Fruit fly (Drosophila melanogaster) whole organism, pupa: Measurements from ENCODE around the gene NHP2.

Experiments
- CG10348 ChIP-seq: fragments of 200-800 bp; sonication (Bioruptor generic); IDR thresholded peaks from 2 replicates; pipeline ENCODE4 v1.3.6; 2022; ENCODE audit warnings: missing biosample characterization, missing genetic modification characterization
- CG12605 ChIP-seq: fragments of 200-800 bp; sonication (Bioruptor generic); IDR thresholded peaks from 2 replicates; pipeline ENCODE4 v1.3.6; 2022; ENCODE audit warnings: missing biosample characterization, missing genetic modification characterization
- CG13204 ChIP-seq: fragments of 200-800 bp; sonication (Bioruptor generic); optimal IDR thresholded peaks from 2 replicates; lab custom pipeline; 2018; ENCODE audit warnings: missing biosample characterization, mild to moderate bottlenecking, missing genetic modification characterization, moderate library complexity
- CG14655 ChIP-seq: fragments of 200-800 bp; sonication (Bioruptor generic); optimal IDR thresholded peaks from 3 replicates; lab custom pipeline; 2017; ENCODE audit warnings: mild to moderate bottlenecking, missing biosample characterization, missing genetic modification reagents, missing genetic modification characterization
- CG15710 ChIP-seq: fragments of 200-800 bp; sonication (Bioruptor generic); optimal IDR thresholded peaks from 2 replicates; lab custom pipeline; 2018; ENCODE audit warnings: missing biosample characterization, mild to moderate bottlenecking, missing genetic modification characterization, moderate library complexity
- CG17806 ChIP-seq: fragments of 200-800 bp; sonication (Bioruptor generic); optimal IDR thresholded peaks from 2 replicates; lab custom pipeline; 2018; ENCODE audit warnings: missing biosample characterization, mild to moderate bottlenecking, missing genetic modification characterization, moderate library complexity
- CG32121 ChIP-seq: fragments of 200-800 bp; sonication (Bioruptor generic); IDR thresholded peaks from 2 replicates; pipeline ENCODE4 v1.3.6; 2022; ENCODE audit warnings: missing biosample characterization, missing genetic modification characterization
- CG34367 ChIP-seq: fragments of 200-800 bp; sonication (Bioruptor generic); optimal IDR thresholded peaks from 2 replicates; lab custom pipeline; 2018; ENCODE audit warnings: missing biosample characterization, mild to moderate bottlenecking, missing genetic modification characterization
- CG4496 ChIP-seq: fragments of 200-800 bp; sonication (Bioruptor generic); IDR thresholded peaks from 3 replicates; pipeline ENCODE4 v1.3.6; 2022; ENCODE audit warnings: missing biosample characterization, missing genetic modification characterization
- CG8159 ChIP-seq: fragments of 200-800 bp; sonication (Bioruptor generic); optimal IDR thresholded peaks from 3 replicates; lab custom pipeline; 2018; ENCODE audit warnings: missing biosample characterization, mild to moderate bottlenecking, missing genetic modification characterization, moderate library complexity
- CG8301 ChIP-seq: fragments of 200-800 bp; sonication (Bioruptor generic); optimal IDR thresholded peaks from 2 replicates; lab custom pipeline; 2018; ENCODE audit warnings: missing biosample characterization, mild to moderate bottlenecking, missing genetic modification characterization
- CG9948 ChIP-seq: fragments of 200-800 bp; sonication (Bioruptor generic); optimal IDR thresholded peaks from 2 replicates; lab custom pipeline; 2018; ENCODE audit warnings: missing biosample characterization, mild to moderate bottlenecking, missing genetic modification characterization, moderate library complexity
- D1 ChIP-seq: fragments of 200-800 bp; sonication (Bioruptor generic); optimal IDR thresholded peaks from 2 replicates; lab custom pipeline; 2018; ENCODE audit warnings: missing biosample characterization, mild to moderate bottlenecking, missing genetic modification characterization, moderate library complexity
- EcR ChIP-seq: fragments of 200-800 bp; sonication (Bioruptor generic); optimal IDR thresholded peaks from 3 replicates; lab custom pipeline; 2019; ENCODE audit warnings: missing biosample characterization, missing genetic modification characterization, mild to moderate bottlenecking, moderate library complexity, missing genetic modification reagents
- Ets98B ChIP-seq: fragments of 200-800 bp; sonication (Bioruptor generic); IDR thresholded peaks from 2 replicates; pipeline ENCODE4 v1.3.6; 2022; ENCODE audit warnings: missing biosample characterization, missing genetic modification characterization
- Pif1A ChIP-seq: fragments of 200-800 bp; sonication (Bioruptor generic); optimal IDR thresholded peaks from 3 replicates; lab custom pipeline; 2016; ENCODE audit warnings: missing biosample characterization, missing genetic modification characterization
- Pif1B ChIP-seq: fragments of 200-800 bp; sonication (Bioruptor generic); optimal IDR thresholded peaks from 3 replicates; lab custom pipeline; 2016; ENCODE audit warnings: missing biosample characterization, missing genetic modification characterization
- Snoo ChIP-seq: fragments of 200-800 bp; sonication (Bioruptor generic); optimal IDR thresholded peaks from 3 replicates; lab custom pipeline; 2017; ENCODE audit warnings: missing biosample characterization, mild to moderate bottlenecking, missing genetic modification characterization, inconsistent platforms
- fd96Ca ChIP-seq: fragments of 200-800 bp; sonication (Bioruptor generic); IDR thresholded peaks from 3 replicates; pipeline ENCODE4 v1.3.6; 2022; ENCODE audit warnings: missing biosample characterization, missing genetic modification characterization
- gl ChIP-seq: fragments of 200-800 bp; sonication (Bioruptor generic); optimal IDR thresholded peaks from 2 replicates; lab custom pipeline; 2018; ENCODE audit warnings: missing biosample characterization, mild to moderate bottlenecking, missing genetic modification characterization
- rn ChIP-seq: fragments of 200-800 bp; sonication (Bioruptor generic); IDR thresholded peaks from 2 replicates; pipeline ENCODE4 v1.3.6; 2022; ENCODE audit warnings: missing biosample characterization, missing genetic modification characterization

NHP2 gene

dm6 chr3L:14780187-14780586, 21.8 kb downstream of the NHP2 start:
- no peak for TF ChIP-seq CG14655
- TF ChIP-seq CG32121 (GFP tag; lab: Robert Waterston, UW), result no peak
- no peak for TF ChIP-seq CG10348 (GFP tag; lab: Robert Waterston, UW)
- TF ChIP-seq Snoo, result no peak
- no peak for TF ChIP-seq Ets98B (GFP tag; lab: Robert Waterston, UW)
- no peak for TF ChIP-seq CG9948 (tag; lab: Kevin White, UChicago)

- TF ChIP-seq CG14655 (no peak), D1 (tag; lab: Kevin White, UChicago) (no peak), CG8301 (tag; lab: Kevin White, UChicago) (no peak), CG9948 (tag; lab: Kevin White, UChicago) (no peak), gl (tag; lab: Kevin White, UChicago) (no peak), Pif1A (GFP tag; lab: Kevin White, UChicago) (no peak)
These were observed 22.7 kb downstream of the NHP2 start for dm6 chr3L:14779289-14779688.

- TF ChIP-seq Ets98B (GFP tag; lab: Robert Waterston, UW), result no peak; the same call in 1 of the 2 replicates
- no peak for TF ChIP-seq CG17806 (tag; lab: Kevin White, UChicago)
- TF ChIP-seq EcR (GFP tag; lab: Kevin White, UChicago), result no peak
- TF ChIP-seq CG8301 (tag; lab: Kevin White, UChicago), result no peak
- TF ChIP-seq CG15710, result no peak
- TF ChIP-seq CG32121 (GFP tag; lab: Robert Waterston, UW), result peak; percentile 54; the same call in 1 of the 2 replicates
- TF ChIP-seq CG8159 (tag; lab: Kevin White, UChicago), result no peak
- no peak for TF ChIP-seq CG14655
- TF ChIP-seq D1 (tag; lab: Kevin White, UChicago), result no peak
- TF ChIP-seq CG9948 (tag; lab: Kevin White, UChicago), result no peak
- TF ChIP-seq rn (GFP tag; lab: Robert Waterston, UW), result 0 out of 2 replicates have a peak, but pooled peaks have one; percentile 20
- no peak for TF ChIP-seq Pif1A (GFP tag; lab: Kevin White, UChicago)
- no peak for TF ChIP-seq CG10348 (GFP tag; lab: Robert Waterston, UW)
- no peak for TF ChIP-seq Pif1B (GFP tag; lab: Kevin White, UChicago)
- 0 out of 3 replicates have a peak, but pooled peaks have one; percentile 5 for TF ChIP-seq fd96Ca (GFP tag; lab: Robert Waterston, UW)
- TF ChIP-seq Snoo, result no peak
- TF ChIP-seq CG34367 (tag; lab: Kevin White, UChicago), result no peak
- TF ChIP-seq gl (tag; lab: Kevin White, UChicago), result no peak
- no peak for TF ChIP-seq CG12605
- TF ChIP-seq CG13204 (GFP tag; lab: Kevin White, UChicago), result no peak
- TF ChIP-seq CG4496, result 0 out of 3 replicates have a peak, but pooled peaks have one; percentile 7
These were observed 26.0 kb downstream of the NHP2 start, which contains the start of gene mop for dm6 chr3L:14775711-14776660. Gene mop, minus strand, starts transcription at chr3L:14776129.

- TF ChIP-seq CG8301 (tag; lab: Kevin White, UChicago), result no peak
- TF ChIP-seq CG14655, result no peak
- TF ChIP-seq Pif1A (GFP tag; lab: Kevin White, UChicago), result no peak
- no peak for TF ChIP-seq Ets98B (GFP tag; lab: Robert Waterston, UW)
- no peak for TF ChIP-seq CG17806 (tag; lab: Kevin White, UChicago)
- TF ChIP-seq CG34367 (tag; lab: Kevin White, UChicago), result no peak
- no peak for TF ChIP-seq CG12605
- TF ChIP-seq CG13204 (GFP tag; lab: Kevin White, UChicago), result no peak
- no peak for TF ChIP-seq CG9948 (tag; lab: Kevin White, UChicago)
- TF ChIP-seq CG15710, result no peak
- TF ChIP-seq CG4496, result no peak
- TF ChIP-seq CG8159 (tag; lab: Kevin White, UChicago), result no peak
- no peak for TF ChIP-seq Pif1B (GFP tag; lab: Kevin White, UChicago)
- TF ChIP-seq fd96Ca (GFP tag; lab: Robert Waterston, UW), result no peak
- no peak for TF ChIP-seq CG10348 (GFP tag; lab: Robert Waterston, UW)
These were observed 32.8 kb downstream of the NHP2 start, which contains the start of gene Mgat4b for dm6 chr3L:14769183-14769582. Gene Mgat4b, minus strand, starts transcription at chr3L:14769283.

- no peak for TF ChIP-seq CG34367 (tag; lab: Kevin White, UChicago)
- TF ChIP-seq CG8301 (tag; lab: Kevin White, UChicago), result no peak
- TF ChIP-seq CG15710, result no peak
- no peak for TF ChIP-seq CG10348 (GFP tag; lab: Robert Waterston, UW)
- no peak for TF ChIP-seq Pif1B (GFP tag; lab: Kevin White, UChicago)
- peak; percentile 5 for TF ChIP-seq CG17806 (tag; lab: Kevin White, UChicago)
- TF ChIP-seq fd96Ca (GFP tag; lab: Robert Waterston, UW), result no peak
- no peak for TF ChIP-seq CG14655
- TF ChIP-seq Ets98B (GFP tag; lab: Robert Waterston, UW), result peak; percentile 26
- no peak for TF ChIP-seq Pif1A (GFP tag; lab: Kevin White, UChicago)
- TF ChIP-seq EcR (GFP tag; lab: Kevin White, UChicago), result peak; percentile 74
- no peak for TF ChIP-seq CG32121 (GFP tag; lab: Robert Waterston, UW)
- no peak for TF ChIP-seq CG4496
- peak; percentile 38 for TF ChIP-seq gl (tag; lab: Kevin White, UChicago)
- TF ChIP-seq CG9948 (tag; lab: Kevin White, UChicago), result no peak
- TF ChIP-seq CG8159 (tag; lab: Kevin White, UChicago), result no peak
- TF ChIP-seq CG12605, result 0 out of 2 replicates have a peak, but pooled peaks have one; percentile 43
- TF ChIP-seq D1 (tag; lab: Kevin White, UChicago), result no peak
- TF ChIP-seq Snoo, result no peak
- no peak for TF ChIP-seq rn (GFP tag; lab: Robert Waterston, UW)
- TF ChIP-seq CG13204 (GFP tag; lab: Kevin White, UChicago), result no peak
These were observed 39.9 kb downstream of the NHP2 start, which contains the start of the genes Tsen34 and Mgat4a for dm6 chr3L:14761837-14762785. Gene Tsen34, minus strand, starts transcription at chr3L:14761844. Gene Mgat4a, plus strand, starts transcription at chr3L:14762028.
